Fruit fly (Drosophila melanogaster): ENCODE data around the gene CG15471.

The CG15471 gene

DNA sequence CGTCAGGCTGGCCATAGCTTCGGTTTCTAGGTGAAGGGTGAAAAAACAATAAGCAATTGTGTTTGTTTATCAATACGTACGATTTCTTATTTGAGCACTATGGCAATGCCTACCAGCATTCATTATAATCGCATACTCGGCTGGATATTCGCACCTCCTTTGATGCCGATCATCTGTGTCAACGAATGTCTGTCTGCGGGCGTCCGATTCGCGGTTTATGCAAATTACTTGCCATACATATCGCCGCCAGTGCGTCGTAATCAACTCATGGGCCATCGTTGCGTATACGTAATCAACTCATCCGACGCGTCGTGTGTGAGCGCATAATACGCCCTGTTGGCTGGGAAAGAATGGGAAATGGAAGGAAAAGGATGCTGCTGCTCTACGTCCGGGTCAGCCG, at the start of gene CG15471:
CG15471 (minus strand) TSS at position 101 of the 400 bp plus-strand sequence.
- TF ChIP-seq CTCF (optimal IDR thresholded peaks at IDR 0.05) (no peak), CG8478 (optimal IDR thresholded peaks at IDR 0.05) (no peak)

DNA sequence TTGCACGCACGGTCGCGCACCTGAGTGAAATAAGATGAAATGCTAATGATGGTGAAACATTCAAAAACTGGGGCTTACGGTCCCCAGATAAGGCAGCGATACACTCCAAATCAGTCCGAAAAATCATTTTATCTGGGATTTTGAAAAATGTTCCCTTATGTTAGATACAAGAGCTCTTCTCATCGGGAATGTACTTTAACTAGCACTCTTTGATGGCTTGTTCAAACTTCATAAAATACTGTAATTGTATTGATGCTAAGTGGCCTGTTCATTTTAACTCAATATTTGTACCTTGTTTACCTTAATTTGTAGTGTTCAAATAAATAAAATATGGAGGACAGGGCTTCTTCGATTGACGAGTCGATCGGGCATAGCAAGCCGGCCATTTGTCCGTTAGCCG, 43.1 kb upstream of the CG15471 start, which contains the start of gene CG12682:
CG12682 (plus strand) TSS at position 301 of the 400 bp plus-strand sequence.
- TF ChIP-seq CG8478 (optimal IDR thresholded peaks at IDR 0.05) (no peak), CTCF (optimal IDR thresholded peaks at IDR 0.05) (no peak)

- TF ChIP-seq CG8478 (optimal IDR thresholded peaks at IDR 0.05) (no peak), CTCF (optimal IDR thresholded peaks at IDR 0.05) (no peak)
Observed at dm6 chrX:4807826-4808225, 25.2 kb upstream of the CG15471 start.

- no peak for TF ChIP-seq CG8478 (optimal IDR thresholded peaks at IDR 0.05)
- TF ChIP-seq CTCF (optimal IDR thresholded peaks at IDR 0.05) = no peak
Observed at dm6 chrX:4804762-4805161, 22.2 kb upstream of the CG15471 start, which contains the start of gene CG2861. TSS of gene CG2861 (minus strand) at chrX:4804862.

- no peak for TF ChIP-seq CTCF (optimal IDR thresholded peaks at IDR 0.05)
- TF ChIP-seq CG8478 (optimal IDR thresholded peaks at IDR 0.05) = no peak
Observed at dm6 chrX:4783775-4784174, 1.2 kb upstream of the CG15471 start, which contains the start of gene CG6978. TSS of gene CG6978 (plus strand) at chrX:4784075.

dm6 chrX:4777275-4777674, 5.3 kb downstream of the CG15471 start, which contains the start of gene CG2871:
TSS of gene CG2871 (minus strand) at chrX:4777375.
- no peak for TF ChIP-seq CG8478 (optimal IDR thresholded peaks at IDR 0.05)

- TF ChIP-seq CG8478 (optimal IDR thresholded peaks at IDR 0.05) = no peak
Observed at dm6 chrX:4771488-4771887, 11.1 kb downstream of the CG15471 start, which contains the start of gene Klf15. TSS of gene Klf15 (minus strand) at chrX:4771588.

- TF ChIP-seq CG8478 (optimal IDR thresholded peaks at IDR 0.05) (no peak), CTCF (optimal IDR thresholded peaks at IDR 0.05) (no peak)
Observed at dm6 chrX:4770037-4770436, 12.6 kb downstream of the CG15471 start, which contains the start of gene CG15472. TSS of gene CG15472 (minus strand) at chrX:4770137.

- no peak for TF ChIP-seq CTCF (optimal IDR thresholded peaks at IDR 0.05)
- no peak for TF ChIP-seq CG8478 (optimal IDR thresholded peaks at IDR 0.05)
Observed at dm6 chrX:4762267-4762666, 20.3 kb downstream of the CG15471 start.

All from S2 (cell line).